Worm (Caenorhabditis elegans): ENCODE results near the gene T28A11.2.

Gene T28A11.2

ce11 chrV:3278101-3278639 lies 2.0 kb upstream of the T28A11.2 start, which contains the start of gene fbxa-64:
Gene fbxa-64 (minus strand): TSS chrV:3278151.
- TF ChIP-seq lin-11 (tag; optimal IDR thresholded peaks at IDR 0.05) (no peak), ama-1 (optimal IDR thresholded peaks at IDR 0.05) (no peak), C38D4.7 (GFP tag; optimal IDR thresholded peaks at IDR 0.05) (no peak), ceh-48 (tag; optimal IDR thresholded peaks at IDR 0.05) (no peak), nfya-1 (tag; optimal IDR thresholded peaks at IDR 0.05) (no peak), pax-1 (tag; optimal IDR thresholded peaks at IDR 0.05) (no peak), odd-2 (tag; optimal IDR thresholded peaks at IDR 0.05) (no peak), hlh-30 (tag; optimal IDR thresholded peaks at IDR 0.05; ENCODE audit: insufficient read depth) (no peak), madf-2 (tag; optimal IDR thresholded peaks at IDR 0.05) (no peak), sdc-2 (tag; optimal IDR thresholded peaks at IDR 0.05) (no peak)

DNA sequence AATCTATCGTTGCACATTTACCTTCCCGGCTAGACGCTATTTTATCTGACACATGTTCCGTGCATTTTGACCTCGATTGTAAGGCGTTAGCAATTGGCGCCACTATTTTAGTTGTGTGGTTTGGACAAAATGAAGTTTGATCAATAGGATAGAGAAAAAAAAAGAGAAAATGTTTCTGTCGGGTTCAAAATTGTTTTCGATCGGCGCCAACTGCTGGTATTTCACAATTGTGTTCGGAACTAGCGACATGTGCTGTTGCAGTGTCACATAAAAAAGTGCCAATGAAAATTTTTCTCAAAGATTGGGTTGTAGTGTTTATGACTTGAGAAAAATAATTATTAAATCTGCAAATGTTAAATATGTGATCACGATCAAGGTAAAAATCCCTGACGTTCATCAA lies 1.0 kb upstream of the T28A11.2 start:
- TF ChIP-seq pat-9 (tag; optimal IDR thresholded peaks at IDR 0.05) (no peak), sdc-2 (tag; optimal IDR thresholded peaks at IDR 0.05) (no peak), npax-4 (tag; optimal IDR thresholded peaks at IDR 0.05) (no peak), K02D7.2 (tag; optimal IDR thresholded peaks at IDR 0.05) (no peak), hlh-30 (tag; optimal IDR thresholded peaks at IDR 0.05; ENCODE audit: insufficient read depth) (no peak), ttx-3 (tag; optimal IDR thresholded peaks at IDR 0.05) (no peak), mec-3 (tag; optimal IDR thresholded peaks at IDR 0.05; ENCODE audit: borderline replicate concordance) (no peak), odd-2 (tag; optimal IDR thresholded peaks at IDR 0.05) (no peak), ceh-34 (tag; optimal IDR thresholded peaks at IDR 0.05) (no peak)

- TF ChIP-seq unc-86 (tag; optimal IDR thresholded peaks at IDR 0.05) (no peak), hlh-13 (GFP tag; optimal IDR thresholded peaks at IDR 0.05) (no peak), C08G9.2 (tag; optimal IDR thresholded peaks at IDR 0.05) (no peak), hlh-30 (tag; optimal IDR thresholded peaks at IDR 0.05; ENCODE audit: insufficient read depth) (no peak), ref-2 (tag; optimal IDR thresholded peaks at IDR 0.05) (no peak), ama-1 (optimal IDR thresholded peaks at IDR 0.05) (no peak), ahr-1 (tag; optimal IDR thresholded peaks at IDR 0.05) (no peak), F13H6.1 (tag; optimal IDR thresholded peaks at IDR 0.05) (no peak), gmeb-2 (tag; optimal IDR thresholded peaks at IDR 0.05) (no peak), pag-3 (tag; optimal IDR thresholded peaks at IDR 0.05; ENCODE audit: borderline replicate concordance) (no peak), lim-6 (tag; optimal IDR thresholded peaks at IDR 0.05) (no peak), npax-4 (tag; optimal IDR thresholded peaks at IDR 0.05) (no peak), ets-4 (tag; optimal IDR thresholded peaks at IDR 0.05) (no peak), pax-1 (tag; optimal IDR thresholded peaks at IDR 0.05) (no peak), ceh-30 (tag; optimal IDR thresholded peaks at IDR 0.05) (no peak), syd-9 (tag; optimal IDR thresholded peaks at IDR 0.05) (no peak), tbx-7 (tag; optimal IDR thresholded peaks at IDR 0.05) (no peak), ceh-22 (tag; optimal IDR thresholded peaks at IDR 0.05) (no peak), eyg-1 (tag; optimal IDR thresholded peaks at IDR 0.05) (no peak)
Measured at ce11 chrV:3281523-3281922, 1.3 kb downstream of the T28A11.2 start, which contains the start of gene T28A11.25. Gene T28A11.25 (plus strand): TSS chrV:3281823.

DNA sequence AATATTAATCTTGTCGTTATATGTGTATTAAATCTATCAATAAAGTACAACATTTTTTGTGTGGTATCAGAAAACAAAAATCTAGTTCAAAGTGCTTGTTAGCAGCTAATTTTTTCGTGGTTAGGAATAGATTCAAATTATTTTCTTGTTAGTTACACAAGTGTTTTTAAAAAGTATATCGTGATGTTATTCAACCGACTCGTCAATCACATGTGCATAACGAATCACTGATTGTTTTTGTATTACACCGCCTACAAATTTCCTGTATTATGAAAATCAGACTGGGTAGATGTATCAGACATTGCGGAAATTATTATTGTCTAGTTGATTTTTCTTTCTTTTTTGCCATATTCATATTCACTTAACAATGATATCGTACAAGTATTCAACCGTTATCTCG lies 2.8 kb downstream of the T28A11.2 start, which contains the start of gene str-64:
str-64 (plus strand) TSS at position 301 of the 400 bp plus-strand sequence.
- no peak for TF ChIP-seq ceh-24 (tag; optimal IDR thresholded peaks at IDR 0.05)

- no peak for TF ChIP-seq sox-2 (GFP tag; IDR thresholded peaks at IDR 0.05)
- TF ChIP-seq pag-3 (tag; optimal IDR thresholded peaks at IDR 0.05; ENCODE audit: borderline replicate concordance) = no peak
- TF ChIP-seq gmeb-2 (tag; optimal IDR thresholded peaks at IDR 0.05) = no peak
- TF ChIP-seq ahr-1 (tag; optimal IDR thresholded peaks at IDR 0.05) = no peak
- TF ChIP-seq ceh-6 (GFP tag; optimal IDR thresholded peaks at IDR 0.05) = no peak
- no peak for TF ChIP-seq ceh-22 (tag; optimal IDR thresholded peaks at IDR 0.05)
- TF ChIP-seq ref-2 (tag; optimal IDR thresholded peaks at IDR 0.05) = no peak
- no peak for TF ChIP-seq ceh-14 (tag; optimal IDR thresholded peaks at IDR 0.05)
- no peak for TF ChIP-seq ceh-31 (tag; optimal IDR thresholded peaks at IDR 0.05)
- TF ChIP-seq unc-42 (tag; optimal IDR thresholded peaks at IDR 0.05) = no peak
- no peak for TF ChIP-seq ttx-3 (tag; optimal IDR thresholded peaks at IDR 0.05)
- no peak for TF ChIP-seq nhr-11 (tag; optimal IDR thresholded peaks at IDR 0.05)
- no peak for TF ChIP-seq ceh-34 (tag; optimal IDR thresholded peaks at IDR 0.05)
- no peak for TF ChIP-seq ceh-45 (GFP tag; IDR thresholded peaks at IDR 0.05)
Measured at ce11 chrV:3284629-3285028, 4.5 kb downstream of the T28A11.2 start, which contains the start of gene F35F10.5. Gene F35F10.5 (plus strand): TSS chrV:3284929.
